Worm (Caenorhabditis elegans) whole organism, late embryonic: ENCODE measurements around the gene ZC266.1.

Experiments
- ama-1 ChIP-seq: fragments of 150-350 bp; optimal IDR thresholded peaks from 2 replicates; lab custom pipeline; 2014
- ceh-31 ChIP-seq: sonication (generic microtip); optimal IDR thresholded peaks from 2 replicates; lab custom pipeline; 2016; ENCODE audit warnings: missing genetic modification characterization, missing compliant biosample characterization
- ceh-45 ChIP-seq: fragments of 200-800 bp; sonication (Bioruptor generic); IDR thresholded peaks from 2 replicates; pipeline ENCODE4 v1.3.6; 2022; ENCODE audit warnings: missing genetic modification reagents, missing genetic modification characterization, missing compliant biosample characterization
- elt-2 ChIP-seq: sonication (generic microtip); optimal IDR thresholded peaks from 2 replicates; lab custom pipeline; 2016; ENCODE audit warnings: missing genetic modification reagents, missing genetic modification characterization, missing compliant biosample characterization
- elt-4 ChIP-seq: sonication (generic microtip); optimal IDR thresholded peaks from 2 replicates; lab custom pipeline; 2016; ENCODE audit warnings: missing genetic modification characterization, missing compliant biosample characterization
- pha-4 ChIP-seq: fragments of 150-350 bp; optimal IDR thresholded peaks from 2 replicates; lab custom pipeline; 2018; ENCODE audit warnings: missing biosample characterization, missing genetic modification reagents, missing genetic modification characterization
- pros-1 ChIP-seq: fragments of 150-350 bp; optimal IDR thresholded peaks from 2 replicates; lab custom pipeline; 2014; ENCODE audit warnings: missing biosample characterization, missing genetic modification reagents, missing genetic modification characterization
- tbx-2 ChIP-seq: sonication (generic microtip); optimal IDR thresholded peaks from 2 replicates; lab custom pipeline; 2016; ENCODE audit warnings: missing genetic modification characterization, missing compliant biosample characterization
- unc-86 ChIP-seq: sonication (generic microtip); optimal IDR thresholded peaks from 2 replicates; lab custom pipeline; 2016; ENCODE audit warnings: missing genetic modification characterization, missing compliant biosample characterization

DNA sequence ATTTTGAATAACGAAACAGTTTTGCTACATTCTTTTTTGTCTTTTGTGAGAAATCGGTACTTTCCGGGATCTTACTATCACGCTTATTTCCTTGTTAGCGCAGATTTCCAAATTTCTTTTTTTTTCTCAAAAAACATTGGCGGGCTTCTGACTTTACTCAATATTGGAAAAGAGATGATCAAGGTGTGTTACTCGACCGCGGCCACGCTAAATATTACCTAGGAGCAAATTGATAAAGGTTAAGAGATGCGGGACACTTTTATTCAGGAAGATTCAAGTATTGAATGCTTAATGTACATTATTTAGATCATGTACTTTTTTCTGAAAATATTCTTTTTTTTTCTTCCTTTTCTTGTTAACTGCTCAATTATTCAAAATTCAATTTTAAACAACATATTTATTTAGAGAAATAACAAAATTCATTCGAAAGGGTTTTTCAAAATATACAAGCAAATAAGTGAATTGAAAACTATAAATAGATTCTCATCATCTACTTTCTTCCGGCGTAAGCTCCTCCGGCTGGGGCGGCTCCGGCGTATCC lies 52.7 kb downstream of the ZC266.1 start:
- TF ChIP-seq pha-4 (tag; lab: Kevin White, UChicago) (no peak), ceh-45 (no peak), ama-1 (lab: Kevin White, UChicago) (no peak), unc-86 (no peak), elt-2 (tag; lab: Kevin White, UChicago) (no peak), tbx-2 (tag; lab: Kevin White, UChicago) (no peak), ceh-31 (no peak), pros-1 (tag; lab: Kevin White, UChicago) (no peak), elt-4 (tag; lab: Kevin White, UChicago) (no peak)
